Fruit fly (Drosophila melanogaster) whole organism, embryonic: ENCODE results near the gene CG46397.

Experiments used
- Antp ChIP-seq: fragments of 200-800 bp; sonication (Bioruptor generic); optimal IDR thresholded peaks from 3 replicates; lab custom pipeline; 2016; ENCODE audit warnings: missing biosample characterization, missing genetic modification characterization
- Atf3 ChIP-seq: fragments of 200-800 bp; sonication (Bioruptor generic); optimal IDR thresholded peaks from 3 replicates; lab custom pipeline; 2016; ENCODE audit warnings: missing biosample characterization, missing genetic modification characterization
- Bgb ChIP-seq: fragments of 200-800 bp; sonication (Bioruptor generic); IDR thresholded peaks from 2 replicates; pipeline ENCODE4 v1.3.6; 2022; ENCODE audit warnings: missing biosample characterization, missing genetic modification characterization; ENCODE audit not compliant: partially characterized antibody
- Blimp-1 ChIP-seq: fragments of 200-800 bp; sonication (Bioruptor generic); optimal IDR thresholded peaks from 3 replicates; lab custom pipeline; 2018; ENCODE audit warnings: missing biosample characterization, missing genetic modification characterization, mild to moderate bottlenecking, moderate library complexity, missing genetic modification reagents
- CG13296 ChIP-seq: fragments of 200-800 bp; sonication (Bioruptor generic); optimal IDR thresholded peaks from 3 replicates; lab custom pipeline; 2018; ENCODE audit warnings: missing biosample characterization, mild to moderate bottlenecking, missing genetic modification characterization
- CG14710 ChIP-seq: fragments of 200-800 bp; sonication (Bioruptor generic); optimal IDR thresholded peaks from 3 replicates; lab custom pipeline; 2019; ENCODE audit warnings: missing biosample characterization, mild to moderate bottlenecking, missing genetic modification characterization, moderate library complexity
- CG15479 ChIP-seq: fragments of 200-800 bp; sonication (Bioruptor generic); optimal IDR thresholded peaks from 3 replicates; lab custom pipeline; 2019; ENCODE audit warnings: missing biosample characterization, mild to moderate bottlenecking, missing genetic modification characterization, moderate library complexity
- CG1603 ChIP-seq: fragments of 200-800 bp; sonication (Bioruptor generic); optimal IDR thresholded peaks from 2 replicates; lab custom pipeline; 2019; ENCODE audit warnings: missing biosample characterization, mild to moderate bottlenecking, missing genetic modification characterization, moderate library complexity
- CG17568 ChIP-seq: fragments of 200-800 bp; sonication (Bioruptor generic); optimal IDR thresholded peaks from 2 replicates; lab custom pipeline; 2018; ENCODE audit warnings: missing biosample characterization, mild to moderate bottlenecking, missing genetic modification characterization, moderate library complexity
- CG1832 ChIP-seq: fragments of 200-800 bp; sonication (Bioruptor generic); optimal IDR thresholded peaks from 2 replicates; lab custom pipeline; 2017; ENCODE audit warnings: missing biosample characterization, mild to moderate bottlenecking, missing genetic modification characterization, inconsistent platforms
- CG18599 ChIP-seq: fragments of 200-800 bp; sonication (Bioruptor generic); optimal IDR thresholded peaks from 3 replicates; lab custom pipeline; 2017; ENCODE audit warnings: missing biosample characterization, missing genetic modification characterization, mild to moderate bottlenecking, moderate library complexity, missing genetic modification reagents
- CG2712 ChIP-seq: fragments of 200-800 bp; optimal IDR thresholded peaks from 3 replicates; lab custom pipeline; 2019; ENCODE audit warnings: missing biosample characterization, mild to moderate bottlenecking, missing genetic modification characterization, moderate library complexity
- CG30020 ChIP-seq: fragments of 200-800 bp; optimal IDR thresholded peaks from 2 replicates; lab custom pipeline; 2019; ENCODE audit warnings: missing biosample characterization, mild to moderate bottlenecking, missing genetic modification characterization, moderate library complexity
- CG31365 ChIP-seq: fragments of 200-800 bp; sonication (Bioruptor generic); optimal IDR thresholded peaks from 2 replicates; lab custom pipeline; 2018; ENCODE audit warnings: missing biosample characterization, mild to moderate bottlenecking, missing genetic modification characterization
- CG7786 ChIP-seq: fragments of 200-800 bp; sonication (Bioruptor generic); optimal IDR thresholded peaks from 2 replicates; lab custom pipeline; 2016; ENCODE audit warnings: missing biosample characterization, missing genetic modification characterization
- CG7963 ChIP-seq: fragments of 200-800 bp; sonication (Bioruptor generic); IDR thresholded peaks from 3 replicates; pipeline ENCODE4 v1.3.6; 2022; ENCODE audit warnings: missing biosample characterization, missing genetic modification characterization; ENCODE audit not compliant: partially characterized antibody
- CG8478 ChIP-seq: fragments of >200 bp; optimal IDR thresholded peaks from 2 replicates; lab custom pipeline; 2018
- CG9215 ChIP-seq: fragments of 200-800 bp; sonication (Bioruptor generic); IDR thresholded peaks from 2 replicates; pipeline ENCODE4 v1.3.6; 2022; ENCODE audit warnings: missing biosample characterization, missing genetic modification characterization
- CG9932 ChIP-seq: fragments of 200-800 bp; sonication (Bioruptor generic); IDR thresholded peaks from 2 replicates; pipeline ENCODE4 v1.3.6; 2022; ENCODE audit warnings: missing biosample characterization, missing genetic modification characterization
- Camta ChIP-seq: fragments of 200-800 bp; sonication (Bioruptor generic); optimal IDR thresholded peaks from 2 replicates; lab custom pipeline; 2016; ENCODE audit warnings: missing biosample characterization, missing genetic modification characterization
- CkIIα-i1 ChIP-seq: fragments of 200-800 bp; sonication (Bioruptor generic); IDR thresholded peaks from 2 replicates; pipeline ENCODE4 v1.3.6; 2022; ENCODE audit warnings: missing biosample characterization, missing genetic modification characterization
- Dip3 ChIP-seq: fragments of 200-800 bp; sonication (Bioruptor generic); optimal IDR thresholded peaks from 3 replicates; lab custom pipeline; 2016; ENCODE audit warnings: missing biosample characterization, missing genetic modification characterization
- Doc3 ChIP-seq: fragments of 200-800 bp; sonication (Bioruptor generic); IDR thresholded peaks from 3 replicates; pipeline ENCODE4 v1.3.6; 2022; ENCODE audit warnings: missing biosample characterization, missing genetic modification characterization; ENCODE audit not compliant: partially characterized antibody
- Fer2 ChIP-seq: fragments of 200-800 bp; sonication (Bioruptor generic); optimal IDR thresholded peaks from 2 replicates; lab custom pipeline; 2018; ENCODE audit warnings: missing biosample characterization, mild to moderate bottlenecking, missing genetic modification characterization, moderate library complexity
- GATAe ChIP-seq: fragments of 200-800 bp; sonication (Bioruptor generic); conservative IDR thresholded peaks from 2 replicates; pipeline ENCODE4 v1.3.6; 2022; ENCODE audit warnings: missing biosample characterization, missing genetic modification characterization
- Gsc ChIP-seq: fragments of 200-800 bp; sonication (Bioruptor generic); IDR thresholded peaks from 2 replicates; pipeline ENCODE4 v1.3.6; 2022; ENCODE audit warnings: missing biosample characterization, missing genetic modification characterization
- Hand ChIP-seq: fragments of 200-800 bp; sonication (Bioruptor generic); optimal IDR thresholded peaks from 2 replicates; lab custom pipeline; 2017; ENCODE audit warnings: mild to moderate bottlenecking, missing biosample characterization, missing genetic modification reagents, missing genetic modification characterization
- HmgD ChIP-seq: fragments of 200-800 bp; sonication (Bioruptor generic); optimal IDR thresholded peaks from 3 replicates; lab custom pipeline; 2016; ENCODE audit warnings: missing biosample characterization, missing genetic modification characterization
- Oaz ChIP-seq: fragments of 200-800 bp; sonication (Bioruptor generic); IDR thresholded peaks from 2 replicates; pipeline ENCODE4 v1.3.6; 2022; ENCODE audit warnings: missing biosample characterization, missing genetic modification characterization
- Sry-δ ChIP-seq: fragments of 200-800 bp; sonication (Bioruptor generic); optimal IDR thresholded peaks from 2 replicates; lab custom pipeline; 2016; ENCODE audit warnings: missing biosample characterization, missing genetic modification characterization
- Stat92E ChIP-seq, 3 experiments: fragments of >200 bp in 2 of 3; fragments of 200-800 bp in 1 of 3; sonication (Bioruptor generic) in 1 of 3; optimal IDR thresholded peaks; 2 replicates each; lab custom pipeline; 2017 to 2019; ENCODE audit warnings: missing biosample characterization in 3 of 3, missing genetic modification characterization in 3 of 3, mild to moderate bottlenecking in 1 of 3, moderate library complexity in 1 of 3
- ara ChIP-seq: fragments of 200-800 bp; sonication (Bioruptor generic); IDR thresholded peaks from 2 replicates; pipeline ENCODE4 v1.3.6; 2022; ENCODE audit warnings: missing biosample characterization, missing genetic modification characterization
- ase ChIP-seq: fragments of 200-800 bp; sonication (Bioruptor generic); IDR thresholded peaks from 3 replicates; pipeline ENCODE4 v1.3.6; 2022; ENCODE audit warnings: missing biosample characterization, missing genetic modification characterization
- crc ChIP-seq: fragments of 200-800 bp; sonication (Bioruptor generic); optimal IDR thresholded peaks from 2 replicates; lab custom pipeline; 2016; ENCODE audit warnings: missing biosample characterization, missing genetic modification characterization
- gcm ChIP-seq: fragments of 200-800 bp; sonication (Bioruptor generic); optimal IDR thresholded peaks from 2 replicates; lab custom pipeline; 2019; ENCODE audit warnings: missing biosample characterization, mild to moderate bottlenecking, missing genetic modification characterization, moderate library complexity
- gcm2 ChIP-seq: fragments of 200-800 bp; sonication (Bioruptor generic); optimal IDR thresholded peaks from 2 replicates; lab custom pipeline; 2016; ENCODE audit warnings: missing biosample characterization, missing genetic modification characterization
- gfzf ChIP-seq: fragments of 200-800 bp; sonication (Bioruptor generic); optimal IDR thresholded peaks from 2 replicates; lab custom pipeline; 2016; ENCODE audit warnings: missing biosample characterization, mild to moderate bottlenecking, missing genetic modification characterization, moderate library complexity
- gro ChIP-seq: fragments of 200-800 bp; sonication (Bioruptor generic); optimal IDR thresholded peaks from 2 replicates; lab custom pipeline; 2016; ENCODE audit warnings: missing biosample characterization, missing genetic modification characterization
- ham ChIP-seq: fragments of 200-800 bp; sonication (Bioruptor generic); IDR thresholded peaks from 2 replicates; pipeline ENCODE4 v1.3.6; 2022; ENCODE audit warnings: missing biosample characterization, missing genetic modification characterization
- hth ChIP-seq: fragments of >200 bp; optimal IDR thresholded peaks from 2 replicates; lab custom pipeline; 2017; ENCODE audit warnings: inconsistent platforms
- jing ChIP-seq: fragments of 200-800 bp; sonication (Bioruptor generic); optimal IDR thresholded peaks from 2 replicates; lab custom pipeline; 2018; ENCODE audit warnings: missing biosample characterization, mild to moderate bottlenecking, missing genetic modification characterization
- kni ChIP-seq: fragments of 200-800 bp; sonication (Bioruptor generic); optimal IDR thresholded peaks from 3 replicates; lab custom pipeline; 2017; ENCODE audit warnings: mild to moderate bottlenecking, missing biosample characterization, missing genetic modification reagents, missing genetic modification characterization
- nerfin-1 ChIP-seq: fragments of 200-800 bp; sonication (Bioruptor generic); optimal IDR thresholded peaks from 3 replicates; lab custom pipeline; 2019; ENCODE audit warnings: missing biosample characterization, mild to moderate bottlenecking, missing genetic modification characterization, moderate library complexity
- pita ChIP-seq: fragments of 200-800 bp; sonication (Bioruptor generic); optimal IDR thresholded peaks from 2 replicates; lab custom pipeline; 2017; ENCODE audit warnings: missing biosample characterization, mild to moderate bottlenecking, missing genetic modification characterization
- sc ChIP-seq, 3 experiments: fragments of >200 bp in 2 of 3; fragments of 200-800 bp in 1 of 3; sonication (Bioruptor generic) in 1 of 3; optimal IDR thresholded peaks; 2 replicates in 2 of 3; 3 replicates in 1 of 3; lab custom pipeline; 2017; ENCODE audit warnings: mild to moderate bottlenecking in 1 of 3, missing biosample characterization in 1 of 3, missing genetic modification characterization in 1 of 3, missing genetic modification reagents in 1 of 3
- shn ChIP-seq: fragments of 200-800 bp; sonication (Bioruptor generic); optimal IDR thresholded peaks from 3 replicates; lab custom pipeline; 2016; ENCODE audit warnings: missing biosample characterization, missing genetic modification characterization
- trem ChIP-seq: fragments of 200-800 bp; optimal IDR thresholded peaks from 3 replicates; lab custom pipeline; 2019; ENCODE audit warnings: missing biosample characterization, mild to moderate bottlenecking, missing genetic modification characterization, moderate library complexity
- unpg ChIP-seq: fragments of 200-800 bp; sonication (Bioruptor generic); optimal IDR thresholded peaks from 3 replicates; lab custom pipeline; 2018; ENCODE audit warnings: missing biosample characterization, mild to moderate bottlenecking, missing genetic modification characterization, moderate library complexity
- wek ChIP-seq: fragments of 200-800 bp; sonication (Bioruptor generic); optimal IDR thresholded peaks from 3 replicates; lab custom pipeline; 2018; ENCODE audit warnings: missing biosample characterization, mild to moderate bottlenecking, missing genetic modification characterization, moderate library complexity

The CG46397 gene

dm6 chr2L:8997285-8997684 is 50.2 kb downstream of the CG46397 start, which contains the start of the genes alien and CG18661 (continued):
- TF ChIP-seq pita (GFP tag; lab: Kevin White, UChicago) (no peak), Hand (no peak), CkIIα-i1 (0 out of 2 replicates have a peak, but pooled peaks have one; percentile 64), GATAe (GFP tag; lab: Robert Waterston, UW) (peak; percentile 55; the same call in 1 of the 2 replicates), CG8478 (lab: Kevin White, UChicago) (no peak), Fer2 (tag; lab: Kevin White, UChicago) (peak; percentile 43), unpg (peak; percentile 70), CG1832 (no peak), CG2712 (tag; lab: Kevin White, UChicago) (peak; percentile 70), trem (tag; lab: Kevin White, UChicago) (peak; percentile 73), ham (GFP tag; lab: Robert Waterston, UW) (peak; percentile 71; the same call in 1 of the 2 replicates), gcm2 (GFP tag; lab: Kevin White, UChicago) (peak; percentile 86), CG18599 (GFP tag; lab: Kevin White, UChicago) (peak; percentile 67), CG9932 (GFP tag; lab: Robert Waterston, UW) (peak; percentile 98), CG9215 (GFP tag; lab: Robert Waterston, UW) (peak; percentile 90), kni (no peak), shn (GFP tag; lab: Kevin White, UChicago) (peak; percentile 76), ara (GFP tag; lab: Robert Waterston, UW) (peak; percentile 66; the same call in 1 of the 2 replicates), CG7963 (GFP tag; lab: Robert Waterston, UW) (no peak), wek (no peak), gcm (GFP tag; lab: Kevin White, UChicago) (peak; percentile 30), sc (optimal IDR thresholded peaks at IDR 0.05; lab: Kevin White, UChicago) (no peak), sc (GFP tag; optimal IDR thresholded peaks at IDR 0.05; lab: Kevin White, UChicago) (no peak), CG15479 (no peak), gro (GFP tag; lab: Kevin White, UChicago) (peak; percentile 65), Stat92E (GFP tag; optimal IDR thresholded peaks at IDR 0.05; lab: Kevin White, UChicago) (peak in 1 of 3 experiments; percentile 40), hth (lab: Kevin White, UChicago) (no peak), Bgb (GFP tag; lab: Robert Waterston, UW) (peak; percentile 40; the same call in 1 of the 2 replicates), HmgD (peak; percentile 94), ase (GFP tag; lab: Robert Waterston, UW) (peak; percentile 88), Atf3 (GFP tag; lab: Kevin White, UChicago) (peak; percentile 94), CG1603 (peak; percentile 89), CG30020 (peak; percentile 61), Doc3 (GFP tag; lab: Robert Waterston, UW) (no peak), CG14710 (tag; lab: Kevin White, UChicago) (peak; percentile 79), CG31365 (tag; lab: Kevin White, UChicago) (no peak), Oaz (GFP tag; lab: Robert Waterston, UW) (peak; percentile 95), Sry-δ (peak; percentile 88), CG13296 (GFP tag; lab: Kevin White, UChicago) (peak; percentile 0), Blimp-1 (GFP tag; lab: Kevin White, UChicago) (peak; percentile 48), Dip3 (GFP tag; lab: Kevin White, UChicago) (peak; percentile 95), Gsc (GFP tag; lab: Robert Waterston, UW) (peak; percentile 48; the same call in 1 of the 2 replicates), Camta (GFP tag; lab: Kevin White, UChicago) (peak; percentile 93), jing (peak; percentile 87), CG17568 (GFP tag; lab: Kevin White, UChicago) (no peak), CG7786 (GFP tag; lab: Kevin White, UChicago) (peak; percentile 86), Antp (peak; percentile 94), crc (peak; percentile 89), nerfin-1 (tag; lab: Kevin White, UChicago) (peak; percentile 29), gfzf (GFP tag; lab: Kevin White, UChicago) (peak; percentile 88)
